Worm (Caenorhabditis elegans): ENCODE results near the gene str-12.
"Not testable (repeated sequence)": the region's sequence is repeated elsewhere in the genome, so short reads cannot be mapped to it uniquely, and the experiment has no call there.

Gene str-12

ce11 chrV:15571006-15571526, 39.6 kb upstream of the str-12 start, which contains the start of gene fbxa-95:
Gene fbxa-95 (plus strand): TSS chrV:15571476.
- TF ChIP-seq B0310.2 (tag; optimal IDR thresholded peaks at IDR 0.05) (no peak), aly-1 (tag; optimal IDR thresholded peaks at IDR 0.05) (no peak), tbx-37 (GFP tag; conservative IDR thresholded peaks at IDR 0.05) (no peak), ama-1 (optimal IDR thresholded peaks at IDR 0.05) (no peak)

DNA sequence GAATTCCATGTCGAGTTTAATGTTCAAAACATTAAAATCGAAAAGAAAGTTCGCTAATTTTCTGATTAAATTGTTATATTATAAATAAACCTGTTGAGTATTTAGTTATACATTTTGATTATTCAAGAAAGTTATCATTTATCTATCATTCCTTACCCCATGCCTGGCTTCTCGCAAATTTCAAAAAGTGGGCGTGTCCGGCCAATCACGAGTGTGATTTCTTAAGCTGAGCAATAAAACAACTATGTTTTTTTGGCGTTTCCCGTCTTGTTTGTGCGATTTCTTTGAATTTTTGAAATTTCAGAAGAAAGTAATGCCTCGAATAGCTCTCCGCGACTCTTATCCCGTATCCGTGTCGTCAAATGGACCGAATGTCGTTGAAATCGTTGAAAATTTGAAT, 38.1 kb upstream of the str-12 start, which contains the start of gene fbxa-94:
Gene fbxa-94 (plus strand): TSS at position 301 of the 400 bp plus-strand sequence.
- TF ChIP-seq hmg-4 (GFP tag; optimal IDR thresholded peaks at IDR 0.05) (no peak), ets-7 (tag; optimal IDR thresholded peaks at IDR 0.05) (no peak), ama-1 (optimal IDR thresholded peaks at IDR 0.05) (no peak), pes-1 (GFP tag; IDR thresholded peaks at IDR 0.05) (no peak), tbx-37 (GFP tag; conservative IDR thresholded peaks at IDR 0.05) (no peak), tra-4 (tag; optimal IDR thresholded peaks at IDR 0.05) (no peak), F13C5.2 (tag; optimal IDR thresholded peaks at IDR 0.05) (no peak), aly-1 (tag; optimal IDR thresholded peaks at IDR 0.05) (no peak), ceh-36 (tag; optimal IDR thresholded peaks at IDR 0.05) (no peak), ceh-13 (GFP tag; optimal IDR thresholded peaks at IDR 0.05) (no peak), scrt-1 (GFP tag; IDR thresholded peaks at IDR 0.05) (no peak), B0310.2 (tag; optimal IDR thresholded peaks at IDR 0.05) (no peak), hmbx-1 (tag; optimal IDR thresholded peaks at IDR 0.05) (no peak), flt-1 (GFP tag; IDR thresholded peaks at IDR 0.05) (no peak), hnd-1 (tag; optimal IDR thresholded peaks at IDR 0.05) (no peak), sea-1 (GFP tag; conservative IDR thresholded peaks at IDR 0.05) (no peak), tbx-11 (GFP tag; IDR thresholded peaks at IDR 0.05) (no peak)

DNA sequence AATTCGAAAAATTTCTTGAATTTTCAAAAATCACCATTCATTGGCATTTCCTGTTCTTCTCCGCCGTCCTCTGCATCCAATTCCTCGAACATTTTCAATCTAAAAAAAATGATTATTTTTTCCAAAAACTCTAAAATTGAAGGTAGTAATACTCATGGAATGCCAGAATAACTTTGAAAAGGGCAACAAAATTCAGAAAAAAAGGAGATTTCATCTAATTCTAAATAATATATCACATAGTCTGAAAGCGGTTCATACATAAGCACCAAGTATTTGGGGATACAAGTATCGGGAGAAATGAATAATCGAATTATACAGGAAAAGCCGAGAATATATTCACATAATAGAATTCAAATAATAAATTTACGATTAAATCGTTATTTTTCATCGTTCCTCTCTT, 35.4 kb upstream of the str-12 start, which contains the start of gene mdt-28:
Gene mdt-28 (minus strand): TSS at position 101 of the 400 bp plus-strand sequence.
- no peak for TF ChIP-seq scrt-1 (GFP tag; IDR thresholded peaks at IDR 0.05)
- no peak for TF ChIP-seq tra-4 (tag; optimal IDR thresholded peaks at IDR 0.05)
- no peak for TF ChIP-seq ceh-13 (GFP tag; optimal IDR thresholded peaks at IDR 0.05)
- no peak for TF ChIP-seq hnd-1 (tag; optimal IDR thresholded peaks at IDR 0.05)
- no peak for TF ChIP-seq ceh-36 (tag; optimal IDR thresholded peaks at IDR 0.05)
- TF ChIP-seq sea-1 (GFP tag; conservative IDR thresholded peaks at IDR 0.05), result no peak
- TF ChIP-seq hmbx-1 (tag; optimal IDR thresholded peaks at IDR 0.05), result no peak
- TF ChIP-seq ets-7 (tag; optimal IDR thresholded peaks at IDR 0.05), result no peak
- TF ChIP-seq flt-1 (GFP tag; IDR thresholded peaks at IDR 0.05), result no peak
- TF ChIP-seq pes-1 (GFP tag; IDR thresholded peaks at IDR 0.05), result no peak
- TF ChIP-seq F13C5.2 (tag; optimal IDR thresholded peaks at IDR 0.05), result no peak
- no peak for TF ChIP-seq ama-1 (optimal IDR thresholded peaks at IDR 0.05)
- no peak for TF ChIP-seq B0310.2 (tag; optimal IDR thresholded peaks at IDR 0.05)
- TF ChIP-seq tbx-11 (GFP tag; IDR thresholded peaks at IDR 0.05), result no peak
- TF ChIP-seq aly-1 (tag; optimal IDR thresholded peaks at IDR 0.05), result no peak

- TF ChIP-seq hnd-1 (tag; optimal IDR thresholded peaks at IDR 0.05) (no peak), sea-1 (GFP tag; conservative IDR thresholded peaks at IDR 0.05) (no peak), scrt-1 (GFP tag; IDR thresholded peaks at IDR 0.05) (no peak), flt-1 (GFP tag; IDR thresholded peaks at IDR 0.05) (no peak)
Observed at ce11 chrV:15577395-15577896, 33.2 kb upstream of the str-12 start, which contains the start of gene atx-3. Gene atx-3 (minus strand): TSS chrV:15577445.

- TF ChIP-seq ama-1 (optimal IDR thresholded peaks at IDR 0.05) (no peak), flt-1 (GFP tag; IDR thresholded peaks at IDR 0.05) (no peak), tbx-11 (GFP tag; IDR thresholded peaks at IDR 0.05) (no peak), aly-1 (tag; optimal IDR thresholded peaks at IDR 0.05) (no peak), hmbx-1 (tag; optimal IDR thresholded peaks at IDR 0.05) (no peak), ceh-36 (tag; optimal IDR thresholded peaks at IDR 0.05) (no peak), sea-1 (GFP tag; conservative IDR thresholded peaks at IDR 0.05) (no peak), B0310.2 (tag; optimal IDR thresholded peaks at IDR 0.05) (no peak), ceh-13 (GFP tag; optimal IDR thresholded peaks at IDR 0.05) (no peak), tra-4 (tag; optimal IDR thresholded peaks at IDR 0.05) (no peak), ets-7 (tag; optimal IDR thresholded peaks at IDR 0.05) (no peak), scrt-1 (GFP tag; IDR thresholded peaks at IDR 0.05) (no peak), hnd-1 (tag; optimal IDR thresholded peaks at IDR 0.05) (no peak), F13C5.2 (tag; optimal IDR thresholded peaks at IDR 0.05) (no peak), hmg-4 (GFP tag; optimal IDR thresholded peaks at IDR 0.05) (no peak)
Observed at ce11 chrV:15578386-15578785, 32.3 kb upstream of the str-12 start, which contains the start of gene F28F8.9. Gene F28F8.9 (minus strand): TSS chrV:15578673.

ce11 chrV:15590183-15590667, 20.5 kb upstream of the str-12 start, which contains the start of gene F28F8.7:
Gene F28F8.7 (minus strand): TSS chrV:15590617.
- TF ChIP-seq tbx-11 (GFP tag; IDR thresholded peaks at IDR 0.05) (0 out of 2 replicates have a peak, but pooled peaks have one; percentile 39), scrt-1 (GFP tag; IDR thresholded peaks at IDR 0.05) (0 out of 2 replicates have a peak, but pooled peaks have one; percentile 41)

DNA sequence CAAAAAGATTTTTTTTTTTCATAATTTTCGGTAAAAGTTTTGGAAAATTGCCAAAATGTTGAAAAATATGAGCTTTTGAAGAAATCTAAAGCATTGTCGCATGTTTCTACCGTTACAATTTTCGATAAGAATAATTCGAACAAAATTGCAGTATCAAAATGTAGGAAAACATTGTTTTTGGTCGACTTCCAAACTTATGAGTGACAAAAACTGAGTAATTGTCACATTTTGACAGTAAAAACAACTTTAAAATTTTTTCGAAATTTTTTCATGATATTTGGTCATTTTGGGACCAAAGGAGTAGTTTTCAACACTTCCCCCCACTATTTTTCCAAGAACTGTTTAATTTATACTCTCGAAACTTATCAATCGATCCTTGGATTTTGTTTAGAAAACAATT, 16.1 kb upstream of the str-12 start, which contains the start of gene fbxa-139:
Gene fbxa-139 (minus strand): TSS at position 101 of the 400 bp plus-strand sequence.
- TF ChIP-seq pes-1 (GFP tag; IDR thresholded peaks at IDR 0.05) (no peak), ets-7 (tag; optimal IDR thresholded peaks at IDR 0.05) (no peak), tbx-37 (GFP tag; conservative IDR thresholded peaks at IDR 0.05) (no peak), sea-1 (GFP tag; conservative IDR thresholded peaks at IDR 0.05) (no peak), B0310.2 (tag; optimal IDR thresholded peaks at IDR 0.05) (no peak), hmbx-1 (tag; optimal IDR thresholded peaks at IDR 0.05) (no peak), ceh-36 (tag; optimal IDR thresholded peaks at IDR 0.05) (no peak), hnd-1 (tag; optimal IDR thresholded peaks at IDR 0.05) (no peak)

- not testable (repeated sequence) for TF ChIP-seq hnd-1 (tag; optimal IDR thresholded peaks at IDR 0.05); ama-1 (optimal IDR thresholded peaks at IDR 0.05); ceh-13 (GFP tag; optimal IDR thresholded peaks at IDR 0.05)
Observed at ce11 chrV:15599762-15600161, 10.9 kb upstream of the str-12 start, which contains the start of gene B0391.14. Gene B0391.14 (minus strand): TSS chrV:15599862.
